Fruit fly (Drosophila melanogaster): ENCODE data around the gene AP-1gamma.

Gene AP-1gamma

DNA sequence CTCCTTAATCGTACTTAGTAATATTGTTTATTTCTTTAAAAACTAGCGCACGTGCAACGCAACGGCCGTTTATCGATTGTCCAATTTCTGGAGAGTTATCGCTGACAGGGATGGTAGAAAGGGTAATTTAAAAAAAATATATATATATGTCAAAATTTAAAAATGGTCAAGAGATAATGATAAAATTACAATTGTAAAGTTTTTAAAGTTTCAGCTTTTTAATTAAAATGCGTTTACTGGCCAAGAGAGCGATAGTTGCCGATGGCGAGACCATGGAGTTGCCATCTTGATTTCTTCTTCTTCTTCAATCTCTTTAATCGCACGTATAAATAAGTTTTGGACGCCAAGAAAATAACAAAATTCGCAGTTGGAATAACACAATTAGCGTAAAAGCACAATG is 27.5 kb upstream of the AP-1gamma start, which contains the start of the genes CG7246 and HP1b (continued):
- no peak for TF ChIP-seq jing (GFP tag; optimal IDR thresholded peaks at IDR 0.05)
- peak; percentile 75; the same call in 1 of the 2 replicates for TF ChIP-seq hbn (GFP tag; IDR thresholded peaks at IDR 0.05; ENCODE audit: partially characterized antibody)
- peak; percentile 52 for TF ChIP-seq CG10209 (GFP tag; optimal IDR thresholded peaks at IDR 0.05)
- peak; percentile 17 for TF ChIP-seq gro (GFP tag; optimal IDR thresholded peaks at IDR 0.05)
- TF ChIP-seq CG34422 (GFP tag; IDR thresholded peaks at IDR 0.05) = peak; percentile 80
- TF ChIP-seq Fer3 (tag; optimal IDR thresholded peaks at IDR 0.05) = peak; percentile 74
- no peak for TF ChIP-seq yki (optimal IDR thresholded peaks at IDR 0.05)
- TF ChIP-seq danr (GFP tag; IDR thresholded peaks at IDR 0.05) = no peak
- TF ChIP-seq onecut (GFP tag; IDR thresholded peaks at IDR 0.05) = no peak
- TF ChIP-seq CG11085 (GFP tag; IDR thresholded peaks at IDR 0.05) = peak; percentile 69
- TF ChIP-seq Mrtf (GFP tag; IDR thresholded peaks at IDR 0.05) = peak; percentile 8; the same call in 1 of the 3 replicates
- TF ChIP-seq B-H1 (GFP tag; IDR thresholded peaks at IDR 0.05) = peak; percentile 65
- TF ChIP-seq crp (GFP tag; optimal IDR thresholded peaks at IDR 0.05) = peak in 1 of 2 experiments; percentile 9
- peak; percentile 46; the same call in 1 of the 2 replicates for TF ChIP-seq Taf1 (GFP tag; IDR thresholded peaks at IDR 0.05)
- peak; percentile 54 for TF ChIP-seq CG1603 (tag; optimal IDR thresholded peaks at IDR 0.05)
- TF ChIP-seq Fer2 (tag; optimal IDR thresholded peaks at IDR 0.05) = peak; percentile 55
- 0 out of 2 replicates have a peak, but pooled peaks have one; percentile 42 for TF ChIP-seq Awh (GFP tag; IDR thresholded peaks at IDR 0.05)
- TF ChIP-seq scrt (GFP tag; optimal IDR thresholded peaks at IDR 0.05) = no peak
- TF ChIP-seq CG12942 (GFP tag; optimal IDR thresholded peaks at IDR 0.05) = peak; percentile 56
- peak; percentile 51 for TF ChIP-seq Antp (GFP tag; optimal IDR thresholded peaks at IDR 0.05)
- peak; percentile 81 for TF ChIP-seq CG6272 (GFP tag; IDR thresholded peaks at IDR 0.05)
- no peak for TF ChIP-seq CkIIα-i1 (GFP tag; IDR thresholded peaks at IDR 0.05)
- TF ChIP-seq Sox102F (GFP tag; optimal IDR thresholded peaks at IDR 0.05) = peak; percentile 70
- no peak for TF ChIP-seq Elba2 (GFP tag; optimal IDR thresholded peaks at IDR 0.05)
- peak; percentile 49 for TF ChIP-seq CG10979 (tag; optimal IDR thresholded peaks at IDR 0.05)
- TF ChIP-seq zfh1 (GFP tag; IDR thresholded peaks at IDR 0.05) = peak; percentile 77
- TF ChIP-seq ato (GFP tag; IDR thresholded peaks at IDR 0.05; ENCODE audit: partially characterized antibody) = peak; percentile 57; the same call in 1 of the 2 replicates
- peak; percentile 76 for TF ChIP-seq ci (GFP tag; IDR thresholded peaks at IDR 0.05)
- TF ChIP-seq vfl (GFP tag; optimal IDR thresholded peaks at IDR 0.05) = peak; percentile 44
- TF ChIP-seq CG18011 (GFP tag; optimal IDR thresholded peaks at IDR 0.05) = peak; percentile 38
- peak; percentile 53 for TF ChIP-seq CG11696 (GFP tag; IDR thresholded peaks at IDR 0.05)
- peak; percentile 64 for TF ChIP-seq ewg (GFP tag; optimal IDR thresholded peaks at IDR 0.05)
- no peak for TF ChIP-seq NC2α (GFP tag; optimal IDR thresholded peaks at IDR 0.05)
- peak; percentile 66 for TF ChIP-seq nerfin-2 (GFP tag; IDR thresholded peaks at IDR 0.05; ENCODE audit: partially characterized antibody)
- peak; percentile 65 for TF ChIP-seq Meics (GFP tag; optimal IDR thresholded peaks at IDR 0.05)
- TF ChIP-seq H2.0 (GFP tag; IDR thresholded peaks at IDR 0.05) = peak; percentile 63
- no peak for TF ChIP-seq jigr1 (GFP tag; IDR thresholded peaks at IDR 0.05)
- no peak for TF ChIP-seq corto (GFP tag; optimal IDR thresholded peaks at IDR 0.05)
- TF ChIP-seq HLHmδ (GFP tag; optimal IDR thresholded peaks at IDR 0.05) = no peak
- no peak for TF ChIP-seq pita (GFP tag; optimal IDR thresholded peaks at IDR 0.05)
- no peak for TF ChIP-seq Sin3A (optimal IDR thresholded peaks at IDR 0.05)
- peak; percentile 24; the same call in 1 of the 2 replicates for TF ChIP-seq CG5953 (GFP tag; IDR thresholded peaks at IDR 0.05)
- TF ChIP-seq maf-S (GFP tag; optimal IDR thresholded peaks at IDR 0.05) = peak; percentile 29
- TF ChIP-seq CG4360 (GFP tag; IDR thresholded peaks at IDR 0.05) = peak; percentile 38; the same call in 1 of the 2 replicates
- peak; percentile 72 for TF ChIP-seq tin (GFP tag; optimal IDR thresholded peaks at IDR 0.05)
- TF ChIP-seq disco-r (GFP tag; optimal IDR thresholded peaks at IDR 0.05) = no peak
- no peak for TF ChIP-seq Bdp1 (GFP tag; optimal IDR thresholded peaks at IDR 0.05)
- TF ChIP-seq CG10321 (GFP tag; IDR thresholded peaks at IDR 0.05) = no peak
- TF ChIP-seq CG1024 (GFP tag; IDR thresholded peaks at IDR 0.05) = peak; percentile 35; the same call in 1 of the 2 replicates
- no peak for TF ChIP-seq CG17912 (GFP tag; optimal IDR thresholded peaks at IDR 0.05)
- peak; percentile 64 for TF ChIP-seq CG4617 (GFP tag; optimal IDR thresholded peaks at IDR 0.05; ENCODE audit: borderline replicate concordance)
